Worm (Caenorhabditis elegans) whole organism, dauer: ENCODE measurements around the gene rde-11.

Experiments
- unc-62 ChIP-seq: sonication (generic microtip); optimal IDR thresholded peaks from 2 replicates; lab custom pipeline; 2017; ENCODE audit warnings: missing biosample characterization, missing genetic modification reagents, missing genetic modification characterization

rde-11 gene

ce11 chrIV:13118794-13119193, 13.8 kb downstream of the rde-11 start, which contains the start of gene unc-30:
Gene unc-30, plus strand, starts transcription at chrIV:13118977.
- no peak for TF ChIP-seq unc-62 (GFP tag; lab: Kevin White, UChicago)

- TF ChIP-seq unc-62 (GFP tag; lab: Kevin White, UChicago) = no peak
Measured at ce11 chrIV:13121396-13121795, 16.4 kb downstream of the rde-11 start.

- no peak for TF ChIP-seq unc-62 (GFP tag; lab: Kevin White, UChicago)
Measured at ce11 chrIV:13125999-13126398, 21.0 kb downstream of the rde-11 start.

ce11 chrIV:13127720-13128119, 22.7 kb downstream of the rde-11 start:
- no peak for TF ChIP-seq unc-62 (GFP tag; lab: Kevin White, UChicago)

DNA sequence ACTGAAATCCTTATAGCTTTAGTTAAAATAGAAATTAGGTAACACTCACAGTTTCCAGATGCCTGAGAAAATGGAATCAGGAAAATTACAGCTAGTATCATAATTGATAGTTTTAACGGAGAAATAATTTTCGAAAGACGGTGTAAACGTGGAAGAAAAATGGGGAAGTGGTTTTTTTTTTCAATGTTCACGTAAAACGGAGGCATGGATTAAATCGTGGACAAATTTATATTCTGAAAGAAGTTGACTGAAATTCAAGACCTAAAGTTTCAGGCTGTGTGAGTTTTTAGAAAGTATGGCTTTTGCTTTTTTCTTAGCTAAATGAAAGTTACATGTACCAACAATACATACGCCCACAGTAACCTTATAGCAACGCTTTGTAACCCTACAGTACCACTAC, 37.3 kb downstream of the rde-11 start, which contains the start of gene spe-43:
TSS of gene spe-43 (minus strand) at position 101 of the 400 bp plus-strand sequence.
- no peak for TF ChIP-seq unc-62 (GFP tag; lab: Kevin White, UChicago)

DNA sequence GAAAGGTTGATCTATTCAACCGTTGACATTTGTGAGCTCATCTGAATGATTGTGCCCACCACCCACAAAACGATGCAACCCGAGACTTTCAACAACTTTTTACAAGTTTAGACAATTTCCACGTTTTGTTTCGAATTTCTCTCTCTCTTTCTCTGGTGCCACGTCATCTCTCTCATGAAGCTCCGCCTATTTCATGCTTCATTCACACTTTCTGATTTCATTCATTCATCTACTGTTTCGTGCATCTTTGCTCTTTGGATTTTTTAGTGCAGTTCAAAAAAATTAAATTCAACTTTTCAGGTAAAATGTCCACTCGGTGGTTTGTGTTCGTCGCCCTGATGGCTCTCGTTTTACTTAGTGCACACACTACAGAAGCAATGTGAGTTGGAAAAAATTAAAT, 44.3 kb downstream of the rde-11 start, which contains the start of gene nlp-79:
TSS of gene nlp-79 (plus strand) at position 301 of the 400 bp plus-strand sequence.
- no peak for TF ChIP-seq unc-62 (GFP tag; lab: Kevin White, UChicago)

DNA sequence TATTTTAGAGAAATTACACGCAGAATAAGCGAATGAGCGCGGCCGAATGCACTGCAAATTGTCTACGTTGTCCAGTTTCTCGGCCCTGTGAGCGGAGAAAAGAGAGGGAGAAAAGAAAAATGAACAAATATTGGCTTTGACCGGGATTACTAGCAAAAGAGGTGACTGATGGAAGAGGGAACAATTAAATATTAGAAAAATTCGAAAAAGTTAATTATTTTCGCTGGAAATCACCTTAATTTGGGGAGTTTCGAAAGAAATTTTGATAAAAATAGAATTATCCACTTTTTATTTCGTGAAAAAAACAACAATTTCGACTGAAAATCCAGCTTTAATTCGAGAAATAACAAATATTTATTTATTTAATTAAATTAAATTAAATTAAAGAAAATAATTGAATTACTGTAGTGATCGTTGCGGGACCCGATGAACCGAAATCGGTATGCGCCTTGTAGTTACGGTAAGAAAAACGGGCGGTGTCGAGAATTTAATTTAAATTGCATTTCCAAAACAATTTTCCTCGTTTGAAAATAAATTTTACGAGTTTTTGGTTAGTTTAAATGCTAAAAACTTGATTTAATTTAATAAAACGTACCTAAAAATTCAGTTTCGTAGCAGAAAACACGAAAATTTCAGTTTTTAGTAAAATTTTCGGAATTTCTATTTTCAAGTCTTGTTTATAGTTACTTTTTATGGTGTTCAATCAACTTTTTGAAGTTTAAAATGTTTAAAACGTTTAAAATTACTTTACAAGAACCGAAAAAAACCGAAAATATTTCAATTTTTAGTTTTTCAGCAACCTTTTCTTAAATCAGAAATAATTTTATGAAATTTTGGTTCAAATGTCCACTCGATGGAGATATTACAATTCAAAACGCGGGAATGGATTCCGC, 49.6 kb downstream of the rde-11 start, which contains the start of the genes crld-1 and msh-5:
TSS of gene crld-1 (minus strand) at position 51 of the 893 bp plus-strand sequence.
TSS of gene msh-5 (plus strand) at position 843 of the 893 bp plus-strand sequence.
- no peak for TF ChIP-seq unc-62 (GFP tag; lab: Kevin White, UChicago)
